Worm (Caenorhabditis elegans): ENCODE measurements around the gene bath-19.

ce11 chrII:1996237-1996636, 43.0 kb downstream of the bath-19 start, which contains the start of gene math-20:
- TF ChIP-seq nhr-232 (tag; optimal IDR thresholded peaks at IDR 0.05) (no peak), pax-1 (tag; optimal IDR thresholded peaks at IDR 0.05) (no peak), hlh-13 (GFP tag; optimal IDR thresholded peaks at IDR 0.05) (no peak), elt-2 (tag; optimal IDR thresholded peaks at IDR 0.05) (no peak), fkh-10 (GFP tag; optimal IDR thresholded peaks at IDR 0.05) (no peak), pqm-1 (tag; optimal IDR thresholded peaks at IDR 0.05) (no peak), ets-4 (tag; optimal IDR thresholded peaks at IDR 0.05) (no peak)
